Fruit fly (Drosophila melanogaster) whole organism: ENCODE results near the gene CG7239.

ENCODE experiments used
- Dll ChIP-seq: fragments of >200 bp; optimal IDR thresholded peaks from 2 replicates; lab custom pipeline; 2017
- pan ChIP-seq: fragments of >200 bp; optimal IDR thresholded peaks from 2 replicates; lab custom pipeline; 2017
- usp ChIP-seq: fragments of >200 bp; optimal IDR thresholded peaks from 2 replicates; lab custom pipeline; 2017; ENCODE audit warnings: missing biosample characterization, missing genetic modification characterization, mixed read lengths

DNA sequence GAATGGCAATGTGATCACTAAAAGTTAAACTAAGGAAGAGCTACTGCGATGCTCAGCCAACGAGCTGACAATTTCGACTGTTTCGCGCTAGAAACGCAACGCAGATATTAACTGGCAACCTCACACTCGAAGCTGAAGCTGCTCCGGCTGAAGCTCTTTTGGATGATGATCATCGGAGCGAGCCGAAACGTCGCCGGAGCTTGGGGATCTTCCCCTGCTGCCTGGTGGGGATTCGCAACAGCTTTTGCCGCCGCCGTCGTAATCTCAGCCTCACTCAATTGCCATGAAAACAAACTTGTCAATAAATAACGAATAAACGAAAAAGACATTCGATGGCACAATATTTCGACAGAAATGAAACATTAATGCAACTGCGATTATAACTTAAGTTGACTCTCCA lies 36.0 kb upstream of the CG7239 start, which contains the start of gene obst-E:
- no peak for TF ChIP-seq pan (lab: Kevin White, UChicago)
- no peak for TF ChIP-seq Dll (lab: Kevin White, UChicago)
- TF ChIP-seq usp (GFP tag; lab: Kevin White, UChicago): no peak
